Worm (Caenorhabditis elegans) whole organism, midembryonic: ENCODE results near the gene str-205.

ENCODE experiments used
- T22C8.4 ChIP-seq: fragments of 200-800 bp; sonication (Bioruptor generic); IDR thresholded peaks from 2 replicates; pipeline ENCODE4 v1.3.6; 2022; ENCODE audit warnings: missing genetic modification characterization, missing compliant biosample characterization
- cog-1 ChIP-seq: sonication (generic microtip); optimal IDR thresholded peaks from 2 replicates; lab custom pipeline; 2016; ENCODE audit warnings: missing genetic modification characterization, missing compliant biosample characterization
- flt-1 ChIP-seq: fragments of 200-800 bp; sonication (Bioruptor generic); IDR thresholded peaks from 2 replicates; pipeline ENCODE4 v1.3.6; 2022; ENCODE audit warnings: missing genetic modification characterization, missing compliant biosample characterization
- klf-2 ChIP-seq: fragments of 200-800 bp; sonication (Bioruptor generic); conservative IDR thresholded peaks from 2 replicates; pipeline ENCODE4 v1.3.6; 2022; ENCODE audit warnings: missing genetic modification reagents, missing genetic modification characterization, missing compliant biosample characterization
- med-1 ChIP-seq: sonication (generic microtip); optimal IDR thresholded peaks from 2 replicates; lab custom pipeline; 2017; ENCODE audit warnings: missing genetic modification characterization, mild to moderate bottlenecking, missing compliant biosample characterization, antibody characterized with exemption, missing genetic modification reagents; ENCODE audit not compliant: insufficient read depth
- ref-1 ChIP-seq: fragments of 200-800 bp; sonication (Bioruptor generic); conservative IDR thresholded peaks from 2 replicates; pipeline ENCODE4 v1.3.6; 2022; ENCODE audit warnings: missing genetic modification reagents, missing genetic modification characterization, missing compliant biosample characterization
- tab-1 ChIP-seq: fragments of 200-800 bp; sonication (Bioruptor generic); IDR thresholded peaks from 2 replicates; pipeline ENCODE4 v1.3.6; 2022; ENCODE audit warnings: missing genetic modification characterization, missing compliant biosample characterization
- ztf-23 ChIP-seq: fragments of 200-800 bp; sonication (Bioruptor generic); IDR thresholded peaks from 2 replicates; pipeline ENCODE4 v1.3.6; 2022; ENCODE audit warnings: missing genetic modification reagents, missing genetic modification characterization, missing compliant biosample characterization
- ztf-29 ChIP-seq: fragments of 200-800 bp; sonication (Bioruptor generic); IDR thresholded peaks from 2 replicates; pipeline ENCODE4 v1.3.6; 2022; ENCODE audit warnings: missing genetic modification reagents, missing genetic modification characterization, missing compliant biosample characterization

DNA sequence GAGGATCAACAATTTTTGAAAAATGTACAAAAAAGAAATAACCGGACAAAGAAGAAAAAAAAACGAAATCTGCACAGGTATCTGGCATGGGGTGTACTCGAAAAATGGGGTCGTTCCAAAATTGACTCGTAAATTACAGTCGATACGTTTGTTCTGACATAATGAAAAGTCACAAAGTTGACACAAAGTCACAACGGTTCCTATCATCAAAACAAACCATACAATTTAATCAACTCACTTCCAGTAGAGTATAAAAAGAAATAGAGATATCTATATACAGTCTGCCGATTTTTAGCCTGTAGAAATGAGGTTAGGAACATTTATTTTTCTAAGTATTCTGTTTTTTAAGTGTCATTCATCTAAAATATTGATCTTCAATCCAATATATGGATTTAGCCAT lies 45.3 kb downstream of the str-205 start, which contains the start of gene T19H12.12:
- no peak for TF ChIP-seq flt-1 (GFP tag; lab: Robert Waterston, UW)
- TF ChIP-seq med-1 (GFP tag; lab: Kevin White, UChicago): no peak
- TF ChIP-seq cog-1 (tag; lab: Kevin White, UChicago): no peak
- no peak for TF ChIP-seq ztf-29 (GFP tag; lab: Robert Waterston, UW)
- TF ChIP-seq klf-2: no peak
- TF ChIP-seq ztf-23: no peak
- TF ChIP-seq ref-1 (GFP tag; lab: Robert Waterston, UW): no peak
- no peak for TF ChIP-seq T22C8.4 (GFP tag; lab: Robert Waterston, UW)
- no peak for TF ChIP-seq tab-1 (GFP tag; lab: Robert Waterston, UW)
